Worm (Caenorhabditis elegans): Measurements from ENCODE around the gene C17C3.24.

C17C3.24 gene

DNA sequence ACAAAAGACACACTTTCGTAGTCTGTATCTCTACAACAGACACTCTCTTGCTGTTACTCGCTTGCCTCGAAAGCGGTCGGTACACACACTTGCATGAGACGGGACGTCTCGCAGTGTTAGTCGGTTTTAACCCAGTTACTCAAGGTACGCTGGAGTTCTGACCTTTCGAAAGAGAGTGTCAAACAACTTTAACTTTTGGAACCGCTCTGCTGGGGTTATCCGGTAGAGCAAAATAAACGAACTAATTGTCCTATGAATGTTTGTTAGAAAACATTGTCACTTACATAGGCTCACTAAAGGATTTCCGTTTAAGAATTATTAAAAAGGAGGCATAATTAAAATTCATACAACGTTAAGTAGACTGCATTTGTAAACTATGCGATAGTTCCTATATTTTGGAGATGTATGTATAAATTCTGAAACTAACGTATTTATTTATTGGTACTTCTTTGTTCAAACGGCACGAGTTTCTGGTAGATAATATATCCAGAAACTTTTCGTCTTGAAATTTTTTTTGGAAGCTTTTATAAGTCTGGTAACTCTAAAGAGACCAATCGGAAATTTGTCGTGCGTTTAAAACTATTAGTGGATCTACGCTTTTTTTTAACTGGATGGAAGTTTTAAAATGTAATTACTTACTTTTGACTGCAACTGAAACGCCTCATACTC, 2.0 kb upstream of the C17C3.24 start (continued):
- TF ChIP-seq Y53G8AR.9 (GFP tag; conservative IDR thresholded peaks at IDR 0.05) (peak; percentile 95), xnd-1 (tag; optimal IDR thresholded peaks at IDR 0.05) (peak; percentile 15), chd-7 (tag; optimal IDR thresholded peaks at IDR 0.05) (peak; percentile 97), egl-18 (GFP tag; IDR thresholded peaks at IDR 0.05) (peak; percentile 88), ztf-25 (GFP tag; IDR thresholded peaks at IDR 0.05) (no peak), ccch-3 (GFP tag; optimal IDR thresholded peaks at IDR 0.05) (peak; percentile 81), F37B4.10 (GFP tag; IDR thresholded peaks at IDR 0.05) (peak; percentile 92; the same call in 1 of the 2 replicates), hlh-12 (tag; optimal IDR thresholded peaks at IDR 0.05) (peak; percentile 39), F57A8.1 (GFP tag; optimal IDR thresholded peaks at IDR 0.05) (peak; percentile 78), die-1 (tag; optimal IDR thresholded peaks at IDR 0.05) (peak; percentile 64), attf-3 (GFP tag; conservative IDR thresholded peaks at IDR 0.05) (peak; percentile 81), pha-4 (tag; optimal IDR thresholded peaks at IDR 0.05) (peak; percentile 95), zim-3 (tag; optimal IDR thresholded peaks at IDR 0.05) (peak; percentile 91), nfya-1 (tag; optimal IDR thresholded peaks at IDR 0.05; ENCODE audit: borderline replicate concordance, insufficient read depth) (no peak), ekl-4 (GFP tag; IDR thresholded peaks at IDR 0.05) (peak; percentile 96), madf-6 (GFP tag; IDR thresholded peaks at IDR 0.05) (peak; percentile 85), C06A6.2 (GFP tag; conservative IDR thresholded peaks at IDR 0.05) (peak; percentile 96), atf-7 (tag; optimal IDR thresholded peaks at IDR 0.05) (peak; percentile 98), akir-1 (GFP tag; optimal IDR thresholded peaks at IDR 0.05) (peak; percentile 93), bed-1 (GFP tag; IDR thresholded peaks at IDR 0.05) (0 out of 2 replicates have a peak, but pooled peaks have one; percentile 47), F39B2.1 (GFP tag; IDR thresholded peaks at IDR 0.05) (peak; percentile 8; the same call in 1 of the 2 replicates), sptf-2 (GFP tag; optimal IDR thresholded peaks at IDR 0.05) (peak; percentile 10), mcd-1 (GFP tag; IDR thresholded peaks at IDR 0.05) (peak; percentile 95), F55B11.4 (tag; optimal IDR thresholded peaks at IDR 0.05; ENCODE audit: borderline replicate concordance, insufficient read depth) (no peak), lir-1 (GFP tag; conservative IDR thresholded peaks at IDR 0.05) (peak; percentile 89), F22D6.2 (tag; optimal IDR thresholded peaks at IDR 0.05) (peak; percentile 84), unc-62 (GFP tag; optimal IDR thresholded peaks at IDR 0.05) (peak; percentile 23), sdz-38 (tag; optimal IDR thresholded peaks at IDR 0.05) (peak; percentile 44), F33H1.4 (GFP tag; IDR thresholded peaks at IDR 0.05) (peak; percentile 64), rpc-1 (optimal IDR thresholded peaks at IDR 0.05) (peak; percentile 8), rpc-1 (tag; optimal IDR thresholded peaks at IDR 0.05) (peak; percentile 5), Y56A3A.18 (GFP tag; IDR thresholded peaks at IDR 0.05) (peak; percentile 91), nhr-80 (tag; optimal IDR thresholded peaks at IDR 0.05) (peak; percentile 45), madf-10 (tag; optimal IDR thresholded peaks at IDR 0.05) (peak; percentile 94), snpc-1.3 (tag; optimal IDR thresholded peaks at IDR 0.05; ENCODE audit: insufficient read depth) (peak; percentile 77), hmg-20 (GFP tag; IDR thresholded peaks at IDR 0.05) (peak; percentile 93), let-526 (GFP tag; IDR thresholded peaks at IDR 0.05) (peak; percentile 94), rcor-1 (GFP tag; IDR thresholded peaks at IDR 0.05) (peak; percentile 92), dox-1 (GFP tag; IDR thresholded peaks at IDR 0.05) (peak; percentile 97), let-607 (tag; optimal IDR thresholded peaks at IDR 0.05) (peak; percentile 79 to 91), cebp-2 (GFP tag; IDR thresholded peaks at IDR 0.05) (peak; percentile 83; the same call in 1 of the 2 replicates), ztf-18 (tag; optimal IDR thresholded peaks at IDR 0.05) (peak; percentile 77), ets-4 (GFP tag; optimal IDR thresholded peaks at IDR 0.05) (peak; percentile 89), madf-3 (GFP tag; IDR thresholded peaks at IDR 0.05) (no peak; the same call in none of the 2 replicates), nhr-179 (tag; optimal IDR thresholded peaks at IDR 0.05) (peak; percentile 54), ztf-28 (GFP tag; IDR thresholded peaks at IDR 0.05) (peak; percentile 63; the same call in 1 of the 2 replicates), tlf-1 (GFP tag; optimal IDR thresholded peaks at IDR 0.05) (peak; percentile 94)

Data from whole organism, young adult.